Worm (Caenorhabditis elegans) whole organism, L4/young adult: ENCODE data around the gene daao-1.

ENCODE experiments used
- W03F9.2 ChIP-seq: fragments of 150-350 bp; optimal IDR thresholded peaks from 2 replicates; lab custom pipeline; 2014; ENCODE audit warnings: missing biosample characterization, missing genetic modification characterization
- dao-5 ChIP-seq: sonication (generic microtip); optimal IDR thresholded peaks from 2 replicates; lab custom pipeline; 2016; ENCODE audit warnings: missing genotype, missing genetic modification characterization, moderate library complexity, missing compliant biosample characterization
- him-1 ChIP-seq: sonication (generic microtip); optimal IDR thresholded peaks from 2 replicates; lab custom pipeline; 2016; ENCODE audit warnings: missing genotype, missing genetic modification reagents, missing genetic modification characterization, missing compliant biosample characterization

- TF ChIP-seq him-1: no peak
- TF ChIP-seq dao-5 (tag; lab: Kevin White, UChicago): no peak
- no peak for TF ChIP-seq W03F9.2 (tag; lab: Kevin White, UChicago)
These were observed 21.0 kb downstream of the daao-1 start for ce11 chrIV:2634992-2635391.
